In the genomic region with DNA sequence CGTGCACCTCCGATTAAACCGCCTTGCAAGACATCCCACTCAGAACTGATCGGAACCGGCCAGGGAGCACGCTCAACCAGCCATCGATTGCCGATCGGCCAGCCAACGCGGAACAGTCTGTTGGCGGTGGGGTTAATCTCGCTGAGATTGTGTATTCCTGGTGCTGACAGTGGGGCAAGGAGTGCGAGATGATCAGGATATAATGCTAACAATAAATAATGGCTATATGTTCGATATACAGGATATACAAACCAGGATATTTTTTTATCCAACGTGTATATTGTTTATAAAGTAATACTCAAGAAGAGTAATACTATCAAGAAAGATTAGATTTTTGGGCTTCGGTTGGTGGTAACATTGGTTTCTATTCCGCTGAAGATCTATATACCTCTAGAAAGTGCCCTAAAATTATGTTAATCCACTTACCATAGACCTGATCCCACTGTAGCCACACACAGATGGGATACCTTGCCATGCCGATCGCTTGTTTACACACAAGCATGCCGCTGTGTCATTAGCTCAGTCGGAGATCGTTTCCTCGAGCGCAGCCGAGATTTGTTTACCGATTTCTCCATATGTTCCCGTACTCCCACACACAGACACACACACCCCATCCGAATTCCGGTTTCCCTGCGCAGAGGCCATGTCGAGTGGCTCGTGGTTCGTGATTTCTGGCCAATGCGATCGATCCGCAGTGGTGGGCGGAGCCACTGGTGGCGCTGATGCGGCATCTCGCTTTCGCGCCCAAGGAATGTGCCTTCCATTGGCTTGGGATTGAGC, we compare ENCODE assay signal across 1 fruit fly cellular context.
TF ChIP-seq lines count a peak whose summit lies in the region.

TSS of gene H2.0 (minus strand) at position 51 of the 780 bp plus-strand sequence.

TF ChIP-seq in whole organism, embryonic, 481 proteins besides CTCF, POLR2A, EP300 and RAD21 (continued from another document and continues in another):
- TF ChIP-seq Fer3 (tag; optimal IDR thresholded peaks at IDR 0.05; lab: Kevin White, UChicago) (no peak), Taf1 (GFP tag; IDR thresholded peaks at IDR 0.05; lab: Robert Waterston, UW) (no peak), dimm (GFP tag; IDR thresholded peaks at IDR 0.05; lab: Robert Waterston, UW) (no peak), ERR (GFP tag; optimal IDR thresholded peaks at IDR 0.05; lab: Kevin White, UChicago) (no peak), ATbp (GFP tag; optimal IDR thresholded peaks at IDR 0.05; lab: Kevin White, UChicago) (peak; percentile 21), CG6854 (GFP tag; optimal IDR thresholded peaks at IDR 0.05; lab: Kevin White, UChicago) (no peak), CG12299 (tag; optimal IDR thresholded peaks at IDR 0.05; lab: Kevin White, UChicago) (no peak), PHDP (tag; optimal IDR thresholded peaks at IDR 0.05; lab: Kevin White, UChicago) (no peak), ssp (GFP tag; IDR thresholded peaks at IDR 0.05; lab: Robert Waterston, UW) (no peak), CG15073 (GFP tag; optimal IDR thresholded peaks at IDR 0.05; lab: Kevin White, UChicago) (no peak), CG6175 (GFP tag; IDR thresholded peaks at IDR 0.05; lab: Robert Waterston, UW) (no peak), pnt (GFP tag; optimal IDR thresholded peaks at IDR 0.05; lab: Kevin White, UChicago) (peak; percentile 6), dmrt11E (tag; optimal IDR thresholded peaks at IDR 0.05; lab: Kevin White, UChicago) (peak; percentile 68), CG4820 (GFP tag; optimal IDR thresholded peaks at IDR 0.05; lab: Kevin White, UChicago) (peak; percentile 30), C15 (GFP tag; IDR thresholded peaks at IDR 0.05; lab: Robert Waterston, UW) (no peak), insv (GFP tag; optimal IDR thresholded peaks at IDR 0.05; lab: Kevin White, UChicago) (no peak), CG8281 (tag; optimal IDR thresholded peaks at IDR 0.05; lab: Kevin White, UChicago) (no peak), gt (GFP tag; IDR thresholded peaks at IDR 0.05; lab: Robert Waterston, UW) (no peak), ase (GFP tag; IDR thresholded peaks at IDR 0.05; lab: Robert Waterston, UW) (no peak), Eip74EF (GFP tag; optimal IDR thresholded peaks at IDR 0.05; lab: Kevin White, UChicago) (no peak), Trl (optimal IDR thresholded peaks at IDR 0.05; lab: Kevin White, UChicago) (no peak), Trl (GFP tag; optimal IDR thresholded peaks at IDR 0.05; lab: Kevin White, UChicago) (peak; percentile 6), Med (GFP tag; lab: Kevin White, UChicago) (peak; percentile 26), wek (GFP tag; optimal IDR thresholded peaks at IDR 0.05; lab: Kevin White, UChicago) (no peak), CG16779 (GFP tag; IDR thresholded peaks at IDR 0.05; lab: Robert Waterston, UW) (no peak), unc-4 (GFP tag; IDR thresholded peaks at IDR 0.05; lab: Robert Waterston, UW; ENCODE audit: partially characterized antibody) (no peak), CG8089 (GFP tag; optimal IDR thresholded peaks at IDR 0.05; lab: Kevin White, UChicago) (no peak), dm (GFP tag; optimal IDR thresholded peaks at IDR 0.05; lab: Kevin White, UChicago) (peak; percentile 5), CG5953 (GFP tag; IDR thresholded peaks at IDR 0.05; lab: Robert Waterston, UW) (no peak), Mad (GFP tag; optimal IDR thresholded peaks at IDR 0.05; lab: Kevin White, UChicago) (no peak), bcd (GFP tag; optimal IDR thresholded peaks at IDR 0.05; lab: Kevin White, UChicago) (peak; percentile 19), CG17802 (tag; optimal IDR thresholded peaks at IDR 0.05; lab: Kevin White, UChicago) (no peak), Sin3A (optimal IDR thresholded peaks at IDR 0.05; lab: Kevin White, UChicago) (no peak), Doc3 (GFP tag; IDR thresholded peaks at IDR 0.05; lab: Robert Waterston, UW; ENCODE audit: partially characterized antibody) (no peak), YL-1 (GFP tag; optimal IDR thresholded peaks at IDR 0.05; lab: Kevin White, UChicago) (no peak), Hr39 (optimal IDR thresholded peaks at IDR 0.05; lab: Kevin White, UChicago) (no peak), vnd (GFP tag; IDR thresholded peaks at IDR 0.05; lab: Robert Waterston, UW; ENCODE audit: partially characterized antibody) (no peak), CG7928 (GFP tag; optimal IDR thresholded peaks at IDR 0.05; lab: Kevin White, UChicago) (no peak), CG8388 (GFP tag; optimal IDR thresholded peaks at IDR 0.05; lab: Kevin White, UChicago) (no peak), gsb-n (tag; optimal IDR thresholded peaks at IDR 0.05; lab: Kevin White, UChicago) (peak; percentile 10), nmo (GFP tag; optimal IDR thresholded peaks at IDR 0.05; lab: Kevin White, UChicago) (peak; percentile 59), Awh (GFP tag; IDR thresholded peaks at IDR 0.05; lab: Robert Waterston, UW) (peak; percentile 53), toy (GFP tag; IDR thresholded peaks at IDR 0.05; lab: Robert Waterston, UW) (no peak), ttk (GFP tag; IDR thresholded peaks at IDR 0.05; lab: Robert Waterston, UW) (no peak), br (optimal IDR thresholded peaks at IDR 0.05; lab: Kevin White, UChicago) (no peak), Ets97D (GFP tag; optimal IDR thresholded peaks at IDR 0.05; lab: Kevin White, UChicago) (no peak), CG8478 (optimal IDR thresholded peaks at IDR 0.05; lab: Kevin White, UChicago) (peak; percentile 62), sima (GFP tag; optimal IDR thresholded peaks at IDR 0.05; lab: Kevin White, UChicago) (no peak), Camta (GFP tag; optimal IDR thresholded peaks at IDR 0.05; lab: Kevin White, UChicago) (no peak), tin (GFP tag; optimal IDR thresholded peaks at IDR 0.05; lab: Kevin White, UChicago) (peak; percentile 10), Usf (GFP tag; optimal IDR thresholded peaks at IDR 0.05; lab: Kevin White, UChicago) (no peak), CG17568 (GFP tag; optimal IDR thresholded peaks at IDR 0.05; lab: Kevin White, UChicago) (no peak), Sox100B (GFP tag; optimal IDR thresholded peaks at IDR 0.05; lab: Kevin White, UChicago) (no peak), CG5180 (GFP tag; optimal IDR thresholded peaks at IDR 0.05; lab: Kevin White, UChicago) (no peak), CG14965 (GFP tag; optimal IDR thresholded peaks at IDR 0.05; lab: Kevin White, UChicago; ENCODE audit: borderline replicate concordance) (no peak), hth (optimal IDR thresholded peaks at IDR 0.05; lab: Kevin White, UChicago) (no peak), CG7372 (GFP tag; IDR thresholded peaks at IDR 0.05; lab: Robert Waterston, UW) (no peak), inv (GFP tag; IDR thresholded peaks at IDR 0.05; lab: Robert Waterston, UW; ENCODE audit: partially characterized antibody) (no peak), Hand (GFP tag; optimal IDR thresholded peaks at IDR 0.05; lab: Kevin White, UChicago) (no peak), pan (optimal IDR thresholded peaks at IDR 0.05; lab: Kevin White, UChicago) (no peak), pan (GFP tag; optimal IDR thresholded peaks at IDR 0.05 in 1 of 2, IDR thresholded peaks at IDR 0.05 in 1 of 2) (no peak), Rfx (GFP tag; IDR thresholded peaks at IDR 0.05; lab: Robert Waterston, UW) (0 out of 2 replicates have a peak, but pooled peaks have one; percentile 11), Tbp (GFP tag; optimal IDR thresholded peaks at IDR 0.05; lab: Kevin White, UChicago) (no peak), CG12219 (GFP tag; optimal IDR thresholded peaks at IDR 0.05; lab: Kevin White, UChicago) (no peak), ranshi (GFP tag; IDR thresholded peaks at IDR 0.05; lab: Robert Waterston, UW) (no peak), gsb (GFP tag; IDR thresholded peaks at IDR 0.05; lab: Robert Waterston, UW) (no peak), Antp (GFP tag; optimal IDR thresholded peaks at IDR 0.05; lab: Kevin White, UChicago) (no peak), wdn (GFP tag; IDR thresholded peaks at IDR 0.05; lab: Robert Waterston, UW) (no peak), her (GFP tag; optimal IDR thresholded peaks at IDR 0.05; lab: Kevin White, UChicago) (no peak), CG18262 (tag; optimal IDR thresholded peaks at IDR 0.05; lab: Kevin White, UChicago) (peak; percentile 74), pfk (GFP tag; optimal IDR thresholded peaks at IDR 0.05; lab: Kevin White, UChicago) (no peak), CG9876 (GFP tag; optimal IDR thresholded peaks at IDR 0.05; lab: Kevin White, UChicago) (no peak), HHEX (GFP tag; optimal IDR thresholded peaks at IDR 0.05; lab: Kevin White, UChicago) (no peak), CrebB (tag; optimal IDR thresholded peaks at IDR 0.05; lab: Kevin White, UChicago) (no peak), mam (GFP tag; optimal IDR thresholded peaks at IDR 0.05; lab: Kevin White, UChicago) (no peak), Lpt (GFP tag; optimal IDR thresholded peaks at IDR 0.05; lab: Kevin White, UChicago) (no peak), ems (GFP tag; optimal IDR thresholded peaks at IDR 0.05; lab: Kevin White, UChicago) (no peak), CG10462 (GFP tag; optimal IDR thresholded peaks at IDR 0.05; lab: Kevin White, UChicago) (no peak), fru (optimal IDR thresholded peaks at IDR 0.05; lab: Kevin White, UChicago) (no peak), al (GFP tag; IDR thresholded peaks at IDR 0.05; lab: Robert Waterston, UW) (no peak), CG4707 (GFP tag; optimal IDR thresholded peaks at IDR 0.05; lab: Kevin White, UChicago) (peak; percentile 1), CG11398 (GFP tag; optimal IDR thresholded peaks at IDR 0.05; lab: Kevin White, UChicago) (no peak), aop (GFP tag; IDR thresholded peaks at IDR 0.05; lab: Robert Waterston, UW) (peak; percentile 73; the same call in 1 of the 2 replicates), Dll (GFP tag; IDR thresholded peaks at IDR 0.05; lab: Robert Waterston, UW; ENCODE audit: partially characterized antibody) (no peak), Dp (GFP tag; optimal IDR thresholded peaks at IDR 0.05; lab: Kevin White, UChicago) (no peak), lab (GFP tag; optimal IDR thresholded peaks at IDR 0.05; lab: Kevin White, UChicago) (peak; percentile 27), CG7963 (GFP tag; IDR thresholded peaks at IDR 0.05; lab: Robert Waterston, UW; ENCODE audit: partially characterized antibody) (no peak), twi (tag; optimal IDR thresholded peaks at IDR 0.05; lab: Kevin White, UChicago) (peak; percentile 94), HLH3B (GFP tag; IDR thresholded peaks at IDR 0.05; lab: Robert Waterston, UW) (no peak), fd3F (GFP tag; optimal IDR thresholded peaks at IDR 0.05; lab: Kevin White, UChicago) (no peak), pb (GFP tag; optimal IDR thresholded peaks at IDR 0.05; lab: Kevin White, UChicago) (no peak), Fer2 (tag; optimal IDR thresholded peaks at IDR 0.05; lab: Kevin White, UChicago) (no peak), gcm2 (GFP tag; optimal IDR thresholded peaks at IDR 0.05; lab: Kevin White, UChicago) (no peak), Dfd (GFP tag; optimal IDR thresholded peaks at IDR 0.05; lab: Kevin White, UChicago) (no peak), E2f2 (GFP tag; IDR thresholded peaks at IDR 0.05; lab: Robert Waterston, UW) (no peak), crc (GFP tag; optimal IDR thresholded peaks at IDR 0.05; lab: Kevin White, UChicago) (no peak), CG2712 (tag; optimal IDR thresholded peaks at IDR 0.05; lab: Kevin White, UChicago) (peak; percentile 66), Spps (tag; optimal IDR thresholded peaks at IDR 0.05; lab: Kevin White, UChicago) (peak; percentile 13), CG17361 (GFP tag; IDR thresholded peaks at IDR 0.05; lab: Robert Waterston, UW) (peak; percentile 58; the same call in 2 of the 3 replicates), nerfin-2 (GFP tag; IDR thresholded peaks at IDR 0.05; lab: Robert Waterston, UW; ENCODE audit: partially characterized antibody) (no peak), caup (GFP tag; optimal IDR thresholded peaks at IDR 0.05; lab: Kevin White, UChicago; ENCODE audit: severe bottlenecking) (no peak), CG11456 (GFP tag; IDR thresholded peaks at IDR 0.05; lab: Robert Waterston, UW) (0 out of 3 replicates have a peak, but pooled peaks have one; percentile 34), nom (GFP tag; optimal IDR thresholded peaks at IDR 0.05; lab: Kevin White, UChicago) (no peak), NfI (GFP tag; optimal IDR thresholded peaks at IDR 0.05; lab: Kevin White, UChicago) (peak; percentile 20), odd (GFP tag; optimal IDR thresholded peaks at IDR 0.05; lab: Kevin White, UChicago) (no peak), Neu2 (GFP tag; optimal IDR thresholded peaks at IDR 0.05; lab: Kevin White, UChicago; ENCODE audit: borderline replicate concordance) (no peak), CG9797 (GFP tag; optimal IDR thresholded peaks at IDR 0.05; lab: Kevin White, UChicago) (no peak), Opbp (GFP tag; IDR thresholded peaks at IDR 0.05; lab: Robert Waterston, UW; ENCODE audit: partially characterized antibody) (no peak), ftz-f1 (GFP tag; optimal IDR thresholded peaks at IDR 0.05; lab: Kevin White, UChicago) (no peak), Gug (GFP tag; IDR thresholded peaks at IDR 0.05; lab: Robert Waterston, UW) (no peak; the same call in 2 of the 4 replicates), disco-r (GFP tag; optimal IDR thresholded peaks at IDR 0.05; lab: Kevin White, UChicago) (peak; percentile 4), mirr (GFP tag; optimal IDR thresholded peaks at IDR 0.05; lab: Kevin White, UChicago) (no peak), CG16863 (GFP tag; optimal IDR thresholded peaks at IDR 0.05; lab: Kevin White, UChicago) (peak; percentile 13), Optix (GFP tag; IDR thresholded peaks at IDR 0.05; lab: Robert Waterston, UW) (0 out of 3 replicates have a peak, but pooled peaks have one; percentile 16), NC2β (GFP tag; optimal IDR thresholded peaks at IDR 0.05; lab: Kevin White, UChicago) (no peak), sc (optimal IDR thresholded peaks at IDR 0.05; lab: Kevin White, UChicago) (no peak), sc (GFP tag; optimal IDR thresholded peaks at IDR 0.05; lab: Kevin White, UChicago) (peak; percentile 37), tx (GFP tag; optimal IDR thresholded peaks at IDR 0.05; lab: Kevin White, UChicago) (no peak), CG13287 (GFP tag; IDR thresholded peaks at IDR 0.05; lab: Robert Waterston, UW; ENCODE audit: partially characterized antibody) (0 out of 2 replicates have a peak, but pooled peaks have one; percentile 8), lbe (GFP tag; optimal IDR thresholded peaks at IDR 0.05; lab: Kevin White, UChicago) (no peak), CG42726 (GFP tag; IDR thresholded peaks at IDR 0.05; lab: Robert Waterston, UW; ENCODE audit: partially characterized antibody) (no peak), Bgb (GFP tag; IDR thresholded peaks at IDR 0.05; lab: Robert Waterston, UW; ENCODE audit: partially characterized antibody) (0 out of 2 replicates have a peak, but pooled peaks have one; percentile 10), yki (optimal IDR thresholded peaks at IDR 0.05; lab: Kevin White, UChicago) (no peak), run (tag; optimal IDR thresholded peaks at IDR 0.05; lab: Kevin White, UChicago) (no peak), cwo (GFP tag; optimal IDR thresholded peaks at IDR 0.05; lab: Kevin White, UChicago) (no peak)
